Fruit fly (Drosophila melanogaster) whole organism, embryonic: ENCODE results near the gene TfIIFbeta.
A peak's percentile ranks its signal among the peaks of the same experiment; 100 is the strongest.

Experiments
- Atf6 ChIP-seq: fragments of 200-800 bp; sonication (Bioruptor generic); IDR thresholded peaks from 2 replicates; pipeline ENCODE4 v1.3.6; 2022; ENCODE audit warnings: missing biosample characterization, missing genetic modification characterization
- B-H2 ChIP-seq: fragments of 200-800 bp; sonication (Bioruptor generic); optimal IDR thresholded peaks from 2 replicates; lab custom pipeline; 2018; ENCODE audit warnings: missing biosample characterization, mild to moderate bottlenecking, missing genetic modification characterization
- Bteb2 ChIP-seq: fragments of 200-800 bp; sonication (Bioruptor generic); optimal IDR thresholded peaks from 2 replicates; lab custom pipeline; 2016; ENCODE audit warnings: missing biosample characterization, missing genetic modification characterization
- CG10274 ChIP-seq: fragments of 200-800 bp; sonication (Bioruptor generic); optimal IDR thresholded peaks from 3 replicates; lab custom pipeline; 2017; ENCODE audit warnings: missing biosample characterization, mild to moderate bottlenecking, missing genetic modification characterization
- CG11504 ChIP-seq: fragments of 200-800 bp; sonication (Bioruptor generic); optimal IDR thresholded peaks from 3 replicates; lab custom pipeline; 2019; ENCODE audit warnings: missing biosample characterization, mild to moderate bottlenecking, missing genetic modification characterization, moderate library complexity
- CG11560 ChIP-seq: fragments of 200-800 bp; sonication (Bioruptor generic); IDR thresholded peaks from 3 replicates; pipeline ENCODE4 v1.3.6; 2022; ENCODE audit warnings: missing biosample characterization, missing genetic modification characterization
- CG14667 ChIP-seq: fragments of 200-800 bp; sonication (Bioruptor generic); IDR thresholded peaks from 2 replicates; pipeline ENCODE4 v1.3.6; 2022; ENCODE audit warnings: missing biosample characterization, missing genetic modification characterization
- CG15011 ChIP-seq: fragments of 200-800 bp; sonication (Bioruptor generic); optimal IDR thresholded peaks from 3 replicates; lab custom pipeline; 2018; ENCODE audit warnings: missing biosample characterization, mild to moderate bottlenecking, missing genetic modification characterization
- CG17328 ChIP-seq: fragments of 200-800 bp; sonication (Bioruptor generic); IDR thresholded peaks from 2 replicates; pipeline ENCODE4 v1.3.6; 2022; ENCODE audit warnings: missing biosample characterization, missing genetic modification characterization
- CG18011 ChIP-seq: fragments of 200-800 bp; sonication (Bioruptor generic); optimal IDR thresholded peaks from 2 replicates; lab custom pipeline; 2017; ENCODE audit warnings: missing biosample characterization, missing genetic modification characterization, mild to moderate bottlenecking, moderate library complexity, missing genotype
- CG31224 ChIP-seq: fragments of 200-800 bp; sonication (Bioruptor generic); IDR thresholded peaks from 2 replicates; pipeline ENCODE4 v1.3.6; 2022; ENCODE audit warnings: missing biosample characterization, missing genetic modification characterization
- CG33213 ChIP-seq: fragments of 200-800 bp; sonication (Bioruptor generic); optimal IDR thresholded peaks from 3 replicates; lab custom pipeline; 2016; ENCODE audit warnings: missing biosample characterization, missing genetic modification characterization
- CG4854 ChIP-seq: fragments of 200-800 bp; sonication (Bioruptor generic); optimal IDR thresholded peaks from 2 replicates; lab custom pipeline; 2016; ENCODE audit warnings: missing biosample characterization, missing genetic modification characterization, inconsistent platforms
- CG6689 ChIP-seq: fragments of 200-800 bp; sonication (Bioruptor generic); IDR thresholded peaks from 2 replicates; pipeline ENCODE4 v1.3.6; 2022; ENCODE audit warnings: missing biosample characterization, missing genetic modification characterization
- CG7928 ChIP-seq: fragments of 200-800 bp; sonication (Bioruptor generic); optimal IDR thresholded peaks from 2 replicates; lab custom pipeline; 2017; ENCODE audit warnings: missing biosample characterization, mild to moderate bottlenecking, missing genetic modification characterization
- CG7987 ChIP-seq: fragments of 200-800 bp; sonication (Bioruptor generic); optimal IDR thresholded peaks from 2 replicates; lab custom pipeline; 2018; ENCODE audit warnings: missing biosample characterization, mild to moderate bottlenecking, missing genetic modification characterization, moderate library complexity
- D19B ChIP-seq: fragments of 200-800 bp; sonication (Bioruptor generic); optimal IDR thresholded peaks from 2 replicates; lab custom pipeline; 2017; ENCODE audit warnings: missing biosample characterization, mild to moderate bottlenecking, missing genetic modification characterization
- Dad ChIP-seq: fragments of 200-800 bp; sonication (Bioruptor generic); optimal IDR thresholded peaks from 3 replicates; lab custom pipeline; 2016; ENCODE audit warnings: missing biosample characterization, missing genetic modification characterization
- Dp ChIP-seq: fragments of 200-800 bp; sonication (Bioruptor generic); optimal IDR thresholded peaks from 2 replicates; lab custom pipeline; 2018; ENCODE audit warnings: missing biosample characterization, mild to moderate bottlenecking, missing genetic modification characterization, moderate library complexity
- ERR ChIP-seq: fragments of 200-800 bp; sonication (Bioruptor generic); optimal IDR thresholded peaks from 2 replicates; lab custom pipeline; 2016; ENCODE audit warnings: missing biosample characterization, missing genetic modification characterization
- Eip74EF ChIP-seq, 2 experiments: fragments of 200-800 bp in 1 of 2; fragments of >200 bp in 1 of 2; sonication (Bioruptor generic) in 1 of 2; optimal IDR thresholded peaks; 2 replicates each; lab custom pipeline; 2017 to 2019; ENCODE audit warnings: missing biosample characterization in 2 of 2, missing genetic modification characterization in 2 of 2, mild to moderate bottlenecking in 1 of 2, moderate library complexity in 1 of 2
- Hr39 ChIP-seq: fragments of >200 bp; optimal IDR thresholded peaks from 2 replicates; lab custom pipeline; 2017
- Hr78 ChIP-seq, 2 experiments: fragments of 200-800 bp in 1 of 2; fragments of >200 bp in 1 of 2; sonication (Bioruptor generic) in 1 of 2; optimal IDR thresholded peaks; 2 replicates each; lab custom pipeline; 2017 to 2019; ENCODE audit warnings: missing biosample characterization in 2 of 2, missing genetic modification characterization in 2 of 2, mild to moderate bottlenecking in 1 of 2, moderate library complexity in 1 of 2
- Lpt ChIP-seq: fragments of >200 bp; optimal IDR thresholded peaks from 2 replicates; lab custom pipeline; 2018; ENCODE audit warnings: missing biosample characterization, missing genetic modification characterization
- MBD-R2 ChIP-seq: fragments of 200-800 bp; sonication (Bioruptor generic); IDR thresholded peaks from 2 replicates; pipeline ENCODE4 v1.3.6; 2022; ENCODE audit warnings: missing biosample characterization, missing genetic modification characterization
- Oli ChIP-seq: fragments of 200-800 bp; sonication (Bioruptor generic); optimal IDR thresholded peaks from 2 replicates; lab custom pipeline; 2018; ENCODE audit warnings: missing biosample characterization, mild to moderate bottlenecking, missing genetic modification characterization, moderate library complexity
- Optix ChIP-seq: fragments of 200-800 bp; sonication (Bioruptor generic); IDR thresholded peaks from 3 replicates; pipeline ENCODE4 v1.3.6; 2022; ENCODE audit warnings: missing biosample characterization, missing genetic modification characterization
- Poxn ChIP-seq: fragments of 200-800 bp; sonication (Bioruptor generic); IDR thresholded peaks from 2 replicates; pipeline ENCODE4 v1.3.6; 2022; ENCODE audit warnings: missing biosample characterization, missing genetic modification characterization
- Sry-δ ChIP-seq: fragments of 200-800 bp; sonication (Bioruptor generic); optimal IDR thresholded peaks from 2 replicates; lab custom pipeline; 2016; ENCODE audit warnings: missing biosample characterization, missing genetic modification characterization
- Xbp1 ChIP-seq: fragments of 200-800 bp; sonication (Bioruptor generic); optimal IDR thresholded peaks from 3 replicates; lab custom pipeline; 2016; ENCODE audit warnings: missing biosample characterization, mild to moderate bottlenecking, missing genetic modification characterization
- bigmax ChIP-seq: fragments of 200-800 bp; sonication (Bioruptor generic); optimal IDR thresholded peaks from 2 replicates; lab custom pipeline; 2018; ENCODE audit warnings: missing biosample characterization, mild to moderate bottlenecking, missing genetic modification characterization
- en ChIP-seq: fragments of 200-800 bp; sonication (Bioruptor generic); optimal IDR thresholded peaks from 2 replicates; lab custom pipeline; 2016; ENCODE audit warnings: missing biosample characterization, missing genetic modification characterization
- fu2 ChIP-seq: fragments of 200-800 bp; sonication (Bioruptor generic); optimal IDR thresholded peaks from 2 replicates; lab custom pipeline; 2016; ENCODE audit warnings: missing biosample characterization, missing genetic modification characterization
- hkb ChIP-seq, 2 experiments: fragments of 200-800 bp in 1 of 2; fragments of >200 bp in 1 of 2; sonication (Bioruptor generic) in 1 of 2; IDR thresholded peaks in 1 of 2; optimal IDR thresholded peaks in 1 of 2; 2 replicates each; pipeline versions ENCODE4 v1.3.6 to Lab custom; 2017 to 2022; ENCODE audit warnings: missing biosample characterization in 1 of 2, missing genetic modification characterization in 1 of 2
- maf-S ChIP-seq: fragments of 200-800 bp; sonication (Bioruptor generic); optimal IDR thresholded peaks from 2 replicates; lab custom pipeline; 2016; ENCODE audit warnings: missing biosample characterization, missing genetic modification characterization
- nmo ChIP-seq: fragments of 200-800 bp; sonication (Bioruptor generic); optimal IDR thresholded peaks from 2 replicates; lab custom pipeline; 2018; ENCODE audit warnings: missing biosample characterization, mild to moderate bottlenecking, missing genetic modification characterization, moderate library complexity
- org-1 ChIP-seq: fragments of 200-800 bp; sonication (Bioruptor generic); optimal IDR thresholded peaks from 2 replicates; lab custom pipeline; 2017; ENCODE audit warnings: missing biosample characterization, missing genetic modification characterization
- pan ChIP-seq, 4 experiments: fragments of >200 bp in 3 of 4; fragments of 200-800 bp in 1 of 4; sonication (Bioruptor generic) in 1 of 4; optimal IDR thresholded peaks in 3 of 4; IDR thresholded peaks in 1 of 4; 2 replicates each; pipeline versions ENCODE4 v1.3.6 to Lab custom; 2017 to 2022; ENCODE audit warnings: missing biosample characterization in 2 of 4, missing genetic modification characterization in 2 of 4, mixed read lengths in 1 of 4
- pb ChIP-seq: fragments of 200-800 bp; sonication (Bioruptor generic); optimal IDR thresholded peaks from 3 replicates; lab custom pipeline; 2016; ENCODE audit warnings: missing biosample characterization, missing genetic modification characterization
- prd ChIP-seq, 3 experiments: fragments of >200 bp in 2 of 3; fragments of 200-800 bp in 1 of 3; sonication (Bioruptor generic) in 1 of 3; optimal IDR thresholded peaks in 2 of 3; IDR thresholded peaks in 1 of 3; 2 replicates in 2 of 3; 3 replicates in 1 of 3; pipeline versions ENCODE4 v1.3.6 to Lab custom; 2017 to 2022; ENCODE audit warnings: missing biosample characterization in 1 of 3, missing genetic modification characterization in 1 of 3
- slbo ChIP-seq: fragments of 200-800 bp; sonication (Bioruptor generic); IDR thresholded peaks from 2 replicates; pipeline ENCODE4 v1.3.6; 2022; ENCODE audit warnings: missing biosample characterization, missing genetic modification characterization
- ssp ChIP-seq: fragments of 200-800 bp; sonication (Bioruptor generic); IDR thresholded peaks from 2 replicates; pipeline ENCODE4 v1.3.6; 2022; ENCODE audit warnings: missing biosample characterization, missing genetic modification characterization
- tin ChIP-seq: fragments of 200-800 bp; sonication (Bioruptor generic); optimal IDR thresholded peaks from 3 replicates; lab custom pipeline; 2016; ENCODE audit warnings: missing biosample characterization, missing genetic modification characterization
- trem ChIP-seq: fragments of 200-800 bp; optimal IDR thresholded peaks from 3 replicates; lab custom pipeline; 2019; ENCODE audit warnings: missing biosample characterization, mild to moderate bottlenecking, missing genetic modification characterization, moderate library complexity
- tup ChIP-seq: fragments of 200-800 bp; sonication (Bioruptor generic); optimal IDR thresholded peaks from 2 replicates; lab custom pipeline; 2016; ENCODE audit warnings: missing biosample characterization, mild to moderate bottlenecking, missing genetic modification characterization, moderate library complexity
- tx ChIP-seq: fragments of 200-800 bp; sonication (Bioruptor generic); optimal IDR thresholded peaks from 2 replicates; lab custom pipeline; 2016; ENCODE audit warnings: missing biosample characterization, missing genetic modification characterization
- wek ChIP-seq: fragments of 200-800 bp; sonication (Bioruptor generic); optimal IDR thresholded peaks from 3 replicates; lab custom pipeline; 2018; ENCODE audit warnings: missing biosample characterization, mild to moderate bottlenecking, missing genetic modification characterization, moderate library complexity

TfIIFbeta gene

dm6 chr3R:10760966-10761855 is 6.4 kb downstream of the TfIIFbeta start, which contains the start of the genes MED7 and Cap-H2 (continued):
- peak; percentile 15 for TF ChIP-seq D19B (GFP tag; lab: Kevin White, UChicago)
- TF ChIP-seq CG4854 (GFP tag; lab: Kevin White, UChicago) = peak; percentile 76
- peak; percentile 6 for TF ChIP-seq CG18011 (GFP tag; lab: Kevin White, UChicago)
- TF ChIP-seq CG17328 (GFP tag; lab: Robert Waterston, UW) = peak; percentile 78
- peak; percentile 12 for TF ChIP-seq CG15011 (GFP tag; lab: Kevin White, UChicago)
- TF ChIP-seq fu2 (GFP tag; lab: Kevin White, UChicago) = peak; percentile 61
- peak; percentile 67 for TF ChIP-seq Oli (tag; lab: Kevin White, UChicago)
- no peak for TF ChIP-seq Hr78 (GFP tag; optimal IDR thresholded peaks at IDR 0.05; lab: Kevin White, UChicago)
- TF ChIP-seq CG7987 (GFP tag; lab: Kevin White, UChicago) = peak; percentile 19
- no peak for TF ChIP-seq CG11504 (tag; lab: Kevin White, UChicago)
- peak; percentile 97 for TF ChIP-seq Sry-δ (GFP tag; lab: Kevin White, UChicago)
- TF ChIP-seq Eip74EF (GFP tag; optimal IDR thresholded peaks at IDR 0.05; lab: Kevin White, UChicago) = no peak
- peak; percentile 59 for TF ChIP-seq hkb (optimal IDR thresholded peaks at IDR 0.05; lab: Kevin White, UChicago)
- peak; percentile 56 for TF ChIP-seq hkb (GFP tag; IDR thresholded peaks at IDR 0.05; lab: Robert Waterston, UW)
- TF ChIP-seq tx (GFP tag; lab: Kevin White, UChicago) = peak; percentile 63
- peak; percentile 62 for TF ChIP-seq B-H2 (GFP tag; lab: Kevin White, UChicago)
- peak; percentile 88 for TF ChIP-seq tin (GFP tag; lab: Kevin White, UChicago)
- no peak for TF ChIP-seq pan (optimal IDR thresholded peaks at IDR 0.05; lab: Kevin White, UChicago)
- TF ChIP-seq pan (GFP tag; optimal IDR thresholded peaks at IDR 0.05 in 1 of 2, IDR thresholded peaks at IDR 0.05 in 1 of 2) = peak in 1 of 2 experiments; percentile 84
- TF ChIP-seq nmo (GFP tag; lab: Kevin White, UChicago) = peak; percentile 97
- peak; percentile 83 for TF ChIP-seq CG6689 (GFP tag; lab: Robert Waterston, UW)
- TF ChIP-seq Lpt = no peak
- peak; percentile 53 for TF ChIP-seq maf-S (GFP tag; lab: Kevin White, UChicago)
- TF ChIP-seq Bteb2 = peak; percentile 74
- peak; percentile 82 for TF ChIP-seq CG33213 (GFP tag; lab: Kevin White, UChicago)
- peak; percentile 49; the same call in 1 of the 3 replicates for TF ChIP-seq CG11560 (tag; lab: Robert Waterston, UW)
- TF ChIP-seq slbo (GFP tag; lab: Robert Waterston, UW) = peak; percentile 90
- TF ChIP-seq prd (optimal IDR thresholded peaks at IDR 0.05; lab: Kevin White, UChicago) = no peak
- TF ChIP-seq prd (GFP tag; IDR thresholded peaks at IDR 0.05; lab: Robert Waterston, UW) = peak; percentile 93
- no peak for TF ChIP-seq Hr39
- TF ChIP-seq bigmax (GFP tag; lab: Kevin White, UChicago) = no peak
- peak; percentile 41 for TF ChIP-seq ERR (GFP tag; lab: Kevin White, UChicago)
- peak; percentile 90 for TF ChIP-seq trem (tag; lab: Kevin White, UChicago)
- TF ChIP-seq Dad (GFP tag; lab: Kevin White, UChicago) = peak; percentile 65
- TF ChIP-seq org-1 (GFP tag; lab: Kevin White, UChicago) = no peak
- peak; percentile 18 for TF ChIP-seq CG7928 (GFP tag; lab: Kevin White, UChicago)
- no peak for TF ChIP-seq wek (GFP tag; lab: Kevin White, UChicago)
- TF ChIP-seq Xbp1 (GFP tag; lab: Kevin White, UChicago) = peak; percentile 90
- peak; percentile 14 for TF ChIP-seq Dp (GFP tag; lab: Kevin White, UChicago)
- TF ChIP-seq MBD-R2 (GFP tag; lab: Robert Waterston, UW) = peak; percentile 91
- TF ChIP-seq tup = peak; percentile 58
- TF ChIP-seq ssp (GFP tag; lab: Robert Waterston, UW) = peak; percentile 75
- TF ChIP-seq CG31224 (GFP tag; lab: Robert Waterston, UW) = peak; percentile 71
- TF ChIP-seq Optix = peak; percentile 72; the same call in 2 of the 3 replicates
- TF ChIP-seq Atf6 (GFP tag; lab: Robert Waterston, UW) = peak; percentile 82
- peak; percentile 26 for TF ChIP-seq CG10274 (GFP tag; lab: Kevin White, UChicago)
- peak; percentile 50 for TF ChIP-seq pb (GFP tag; lab: Kevin White, UChicago)
- peak; percentile 73 for TF ChIP-seq CG14667 (GFP tag; lab: Robert Waterston, UW)
- no peak for TF ChIP-seq en (GFP tag; lab: Kevin White, UChicago)
- TF ChIP-seq Poxn (GFP tag; lab: Robert Waterston, UW) = no peak
